Worm (Caenorhabditis elegans): ENCODE measurements around the gene cox-5A.

DNA sequence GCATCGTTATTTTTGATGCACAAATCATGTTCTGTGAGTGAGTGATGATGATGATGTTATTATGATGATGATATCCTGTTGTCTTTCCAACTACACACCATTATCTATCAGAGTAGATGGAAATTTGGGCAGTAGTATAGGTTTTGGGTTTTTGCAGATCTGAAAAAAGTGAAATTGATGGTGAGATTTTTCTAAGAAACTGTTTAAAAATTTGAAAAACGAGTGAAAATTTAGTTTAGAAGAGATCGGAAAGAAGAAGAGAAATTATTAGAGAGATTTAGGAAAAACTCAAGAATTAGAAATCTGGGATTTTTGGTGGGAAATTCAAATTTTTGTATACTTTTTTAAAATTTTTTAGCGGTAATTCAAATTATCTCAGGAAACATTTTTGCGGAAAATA lies 13.7 kb upstream of the cox-5A start, which contains the start of the genes Y37D8A.29 and unc-71:
- TF ChIP-seq pqm-1 (tag; optimal IDR thresholded peaks at IDR 0.05): no peak
- TF ChIP-seq nfya-1 (tag; optimal IDR thresholded peaks at IDR 0.05): no peak
- TF ChIP-seq gmeb-2 (tag; optimal IDR thresholded peaks at IDR 0.05): no peak
- no peak for TF ChIP-seq fax-1 (tag; optimal IDR thresholded peaks at IDR 0.05)
- TF ChIP-seq tbx-2 (tag; optimal IDR thresholded peaks at IDR 0.05): no peak
- TF ChIP-seq dmd-4 (tag; optimal IDR thresholded peaks at IDR 0.05; ENCODE audit: borderline replicate concordance): no peak
- no peak for TF ChIP-seq hlh-13 (GFP tag; optimal IDR thresholded peaks at IDR 0.05)
- TF ChIP-seq F13H6.1 (tag; optimal IDR thresholded peaks at IDR 0.05): no peak
- TF ChIP-seq mec-3 (tag; optimal IDR thresholded peaks at IDR 0.05; ENCODE audit: borderline replicate concordance): no peak
- TF ChIP-seq C38D4.7 (GFP tag; optimal IDR thresholded peaks at IDR 0.05): no peak
- no peak for TF ChIP-seq ceh-18 (tag; optimal IDR thresholded peaks at IDR 0.05)
- TF ChIP-seq unc-3 (GFP tag; conservative IDR thresholded peaks at IDR 0.05): no peak
- TF ChIP-seq unc-3 (tag; optimal IDR thresholded peaks at IDR 0.05): no peak
